Fruit fly (Drosophila melanogaster) whole organism, prepupa: Measurements from ENCODE around the gene Nepl20.

Experiments
- Blimp-1 ChIP-seq: fragments of 200-800 bp; sonication (Bioruptor generic); optimal IDR thresholded peaks from 3 replicates; lab custom pipeline; 2017; ENCODE audit warnings: missing biosample characterization, missing genetic modification characterization, mild to moderate bottlenecking, moderate library complexity, missing genetic modification reagents
- CG10631 ChIP-seq: fragments of 200-800 bp; sonication (Bioruptor generic); optimal IDR thresholded peaks from 2 replicates; lab custom pipeline; 2016; ENCODE audit warnings: missing biosample characterization, missing genetic modification characterization
- CG15336 ChIP-seq: fragments of 200-800 bp; sonication (Bioruptor generic); IDR thresholded peaks from 2 replicates; pipeline ENCODE4 v1.3.6; 2022; ENCODE audit warnings: missing biosample characterization, missing genetic modification characterization
- CG1621 ChIP-seq: fragments of 200-800 bp; sonication (Bioruptor generic); optimal IDR thresholded peaks from 3 replicates; lab custom pipeline; 2018; ENCODE audit warnings: missing biosample characterization, mild to moderate bottlenecking, missing genetic modification characterization
- CG16779 ChIP-seq: fragments of 200-800 bp; sonication (Bioruptor generic); optimal IDR thresholded peaks from 3 replicates; lab custom pipeline; 2017; ENCODE audit warnings: missing biosample characterization, mild to moderate bottlenecking, missing genetic modification characterization
- CG3032 ChIP-seq: fragments of 200-800 bp; optimal IDR thresholded peaks from 2 replicates; lab custom pipeline; 2019; ENCODE audit warnings: missing biosample characterization, mild to moderate bottlenecking, missing genetic modification characterization, moderate library complexity
- CG3919 ChIP-seq: fragments of 200-800 bp; sonication (Bioruptor generic); optimal IDR thresholded peaks from 3 replicates; lab custom pipeline; 2016; ENCODE audit warnings: missing biosample characterization, missing genetic modification characterization
- CG6163 ChIP-seq: fragments of 200-800 bp; sonication (Bioruptor generic); IDR thresholded peaks from 3 replicates; pipeline ENCODE4 v1.3.6; 2022; ENCODE audit warnings: missing biosample characterization, missing genetic modification characterization
- CG6276 ChIP-seq: fragments of 200-800 bp; sonication (Bioruptor generic); optimal IDR thresholded peaks from 2 replicates; lab custom pipeline; 2017; ENCODE audit warnings: missing biosample characterization, mild to moderate bottlenecking, missing genetic modification characterization
- CG6854 ChIP-seq: fragments of 200-800 bp; sonication (Bioruptor generic); optimal IDR thresholded peaks from 2 replicates; lab custom pipeline; 2017; ENCODE audit warnings: missing biosample characterization, mild to moderate bottlenecking, missing genetic modification characterization
- CG8119 ChIP-seq: fragments of 200-800 bp; sonication (Bioruptor generic); IDR thresholded peaks from 3 replicates; pipeline ENCODE4 v1.3.6; 2022; ENCODE audit warnings: missing biosample characterization, missing genetic modification characterization
- CG9139 ChIP-seq: fragments of 200-800 bp; sonication (Bioruptor generic); optimal IDR thresholded peaks from 3 replicates; lab custom pipeline; 2017; ENCODE audit warnings: missing biosample characterization, mild to moderate bottlenecking, missing genetic modification characterization
- Eip93F ChIP-seq: fragments of 200-800 bp; sonication (Bioruptor generic); optimal IDR thresholded peaks from 2 replicates; lab custom pipeline; 2016; ENCODE audit warnings: missing biosample characterization, mild to moderate bottlenecking, missing genetic modification characterization
- Ets96B ChIP-seq: fragments of 200-800 bp; optimal IDR thresholded peaks from 2 replicates; lab custom pipeline; 2019; ENCODE audit warnings: missing biosample characterization, mild to moderate bottlenecking, missing genetic modification characterization, moderate library complexity
- Gug ChIP-seq: fragments of 200-800 bp; sonication (Bioruptor generic); IDR thresholded peaks from 2 replicates; pipeline ENCODE4 v1.3.6; 2022; ENCODE audit warnings: missing biosample characterization, missing genetic modification characterization
- Lpt ChIP-seq: fragments of 200-800 bp; sonication (Bioruptor generic); optimal IDR thresholded peaks from 3 replicates; lab custom pipeline; 2016; ENCODE audit warnings: missing biosample characterization, missing genetic modification characterization
- Met ChIP-seq: fragments of 200-800 bp; sonication (Bioruptor generic); optimal IDR thresholded peaks from 3 replicates; lab custom pipeline; 2016; ENCODE audit warnings: missing biosample characterization, missing genetic modification characterization
- OdsH ChIP-seq: fragments of 200-800 bp; sonication (Bioruptor generic); optimal IDR thresholded peaks from 3 replicates; lab custom pipeline; 2016; ENCODE audit warnings: missing biosample characterization, missing genetic modification characterization
- Sox102F ChIP-seq: fragments of 200-800 bp; sonication (Bioruptor generic); optimal IDR thresholded peaks from 2 replicates; lab custom pipeline; 2016; ENCODE audit warnings: missing biosample characterization, mild to moderate bottlenecking, missing genetic modification characterization
- Sox14 ChIP-seq: fragments of 200-800 bp; sonication (Bioruptor generic); optimal IDR thresholded peaks from 3 replicates; lab custom pipeline; 2016; ENCODE audit warnings: missing biosample characterization, missing genetic modification characterization
- Sox15 ChIP-seq: fragments of 200-800 bp; sonication (Bioruptor generic); optimal IDR thresholded peaks from 3 replicates; lab custom pipeline; 2016; ENCODE audit warnings: missing biosample characterization, missing genetic modification characterization
- dsx ChIP-seq: fragments of 200-800 bp; optimal IDR thresholded peaks from 3 replicates; lab custom pipeline; 2019; ENCODE audit warnings: missing biosample characterization, mild to moderate bottlenecking, missing genetic modification characterization, moderate library complexity; ENCODE audit not compliant: poor library complexity, severe bottlenecking
- eg ChIP-seq: fragments of 200-800 bp; sonication (Bioruptor generic); IDR thresholded peaks from 3 replicates; pipeline ENCODE4 v1.3.6; 2022; ENCODE audit warnings: missing biosample characterization, missing genetic modification characterization
- net ChIP-seq: fragments of 200-800 bp; sonication (Bioruptor generic); optimal IDR thresholded peaks from 3 replicates; lab custom pipeline; 2016; ENCODE audit warnings: missing biosample characterization, missing genetic modification characterization
- salr ChIP-seq, 2 experiments: fragments of 200-800 bp; sonication (Bioruptor generic); optimal IDR thresholded peaks; 3 replicates each; lab custom pipeline; 2016 to 2018; ENCODE audit warnings: missing biosample characterization in 2 of 2, missing genetic modification characterization in 2 of 2, mild to moderate bottlenecking in 1 of 2
- spab ChIP-seq: fragments of 200-800 bp; sonication (Bioruptor generic); optimal IDR thresholded peaks from 2 replicates; lab custom pipeline; 2017; ENCODE audit warnings: missing biosample characterization, mild to moderate bottlenecking, missing genetic modification characterization, missing genetic modification reagents
- ss ChIP-seq, 2 experiments: fragments of 200-800 bp; sonication (Bioruptor generic); optimal IDR thresholded peaks; 2 replicates in 1 of 2; 3 replicates in 1 of 2; lab custom pipeline; 2017 to 2018; ENCODE audit warnings: mild to moderate bottlenecking in 2 of 2, missing biosample characterization in 2 of 2, missing genetic modification characterization in 2 of 2, moderate library complexity in 1 of 2
- svp ChIP-seq: fragments of 200-800 bp; sonication (Bioruptor generic); peaks from one replicate; lab custom pipeline; 2016; ENCODE audit warnings: missing biosample characterization, missing genetic modification characterization

Nepl20 gene

dm6 chr3R:28913890-28914750 is 33.5 kb downstream of the Nepl20 start:
- peak; percentile 37 for TF ChIP-seq CG16779 (tag; lab: Kevin White, UChicago)
- TF ChIP-seq Sox14: peak; percentile 64
- TF ChIP-seq CG8119 (GFP tag; lab: Robert Waterston, UW): peak; percentile 49; the same call in 1 of the 3 replicates
- TF ChIP-seq Gug (GFP tag; lab: Robert Waterston, UW): no peak
- no peak for TF ChIP-seq Eip93F (GFP tag; lab: Kevin White, UChicago)
- TF ChIP-seq CG10631 (GFP tag; lab: Kevin White, UChicago): no peak
- no peak for TF ChIP-seq Blimp-1 (GFP tag; lab: Kevin White, UChicago)
- TF ChIP-seq svp (GFP tag; lab: Kevin White, UChicago): no peak
- TF ChIP-seq CG6163 (GFP tag; lab: Robert Waterston, UW): peak; percentile 61; the same call in 2 of the 3 replicates
- TF ChIP-seq CG15336 (GFP tag; lab: Robert Waterston, UW): no peak
- no peak for TF ChIP-seq OdsH
- peak; percentile 58 for TF ChIP-seq CG3032 (tag; lab: Kevin White, UChicago)
- TF ChIP-seq CG6854 (GFP tag; lab: Kevin White, UChicago): peak; percentile 4
- TF ChIP-seq spab (GFP tag; lab: Kevin White, UChicago): peak; percentile 53
- TF ChIP-seq Lpt (GFP tag; lab: Kevin White, UChicago): no peak
- TF ChIP-seq CG6276 (GFP tag; lab: Kevin White, UChicago): peak; percentile 74
- no peak for TF ChIP-seq Met (GFP tag; lab: Kevin White, UChicago)
- peak; percentile 71 for TF ChIP-seq CG9139 (GFP tag; lab: Kevin White, UChicago)
- no peak for TF ChIP-seq Sox15
- peak; percentile 36 for TF ChIP-seq net (GFP tag; lab: Kevin White, UChicago)
- peak; percentile 25; the same call in 1 of the 3 replicates for TF ChIP-seq eg (GFP tag; lab: Robert Waterston, UW)
- TF ChIP-seq dsx: peak; percentile 73
- TF ChIP-seq salr (GFP tag; optimal IDR thresholded peaks at IDR 0.05; lab: Kevin White, UChicago): peak in 1 of 2 experiments; percentile 58
- peak; percentile 4 for TF ChIP-seq CG3919 (GFP tag; lab: Kevin White, UChicago)
- peak; percentile 70 for TF ChIP-seq CG1621
- peak in 1 of 2 experiments; percentile 69 for TF ChIP-seq ss (GFP tag; optimal IDR thresholded peaks at IDR 0.05; lab: Kevin White, UChicago)
- peak; percentile 71 for TF ChIP-seq Ets96B (tag; lab: Kevin White, UChicago)
- TF ChIP-seq Sox102F: no peak
- TF ChIP-seq, all 60 proteins: peak for 17

- TF ChIP-seq OdsH (no peak), CG6854 (GFP tag; lab: Kevin White, UChicago) (no peak)
Measured at dm6 chr3R:28922744-28923143, 42.2 kb downstream of the Nepl20 start, which contains the start of gene CG11828. Gene CG11828 (plus strand): TSS chr3R:28923044.
